Worm (Caenorhabditis elegans) whole organism, L2 larva: Measurements from ENCODE around the gene gln-6.

Experiments used
- R02D3.7 ChIP-seq: fragments of 150-350 bp; optimal IDR thresholded peaks from 2 replicates; lab custom pipeline; 2014; ENCODE audit warnings: missing biosample characterization, missing genetic modification characterization
- ZK546.5 ChIP-seq: sonication (generic microtip); optimal IDR thresholded peaks from 2 replicates; lab custom pipeline; 2017; ENCODE audit warnings: missing biosample characterization, missing genetic modification characterization
- alr-1 ChIP-seq: fragments of 150-350 bp; optimal IDR thresholded peaks from 2 replicates; lab custom pipeline; 2014; ENCODE audit warnings: missing biosample characterization, missing genetic modification characterization
- blmp-1 ChIP-seq: sonication (generic microtip); optimal IDR thresholded peaks from 2 replicates; lab custom pipeline; 2017; ENCODE audit warnings: missing genetic modification characterization, mild to moderate bottlenecking, missing compliant biosample characterization, antibody characterized with exemption, moderate library complexity; ENCODE audit not compliant: insufficient read depth
- ceh-16 ChIP-seq: fragments of 150-350 bp; optimal IDR thresholded peaks from 2 replicates; lab custom pipeline; 2014; ENCODE audit warnings: missing biosample characterization, missing genetic modification characterization
- elt-1 ChIP-seq: fragments of 150-350 bp; optimal IDR thresholded peaks from 2 replicates; lab custom pipeline; 2014; ENCODE audit warnings: missing biosample characterization, missing genetic modification characterization
- lin-13 ChIP-seq: fragments of 150-350 bp; optimal IDR thresholded peaks from 2 replicates; lab custom pipeline; 2014; ENCODE audit warnings: missing biosample characterization, missing genetic modification reagents, missing genetic modification characterization
- lin-39 ChIP-seq: fragments of 150-350 bp; optimal IDR thresholded peaks from 2 replicates; lab custom pipeline; 2014; ENCODE audit warnings: missing biosample characterization, missing genetic modification reagents, missing genetic modification characterization
- nhr-12 ChIP-seq: fragments of 150-350 bp; optimal IDR thresholded peaks from 2 replicates; lab custom pipeline; 2014; ENCODE audit warnings: missing biosample characterization, missing genetic modification characterization
- nhr-237 ChIP-seq: fragments of 150-350 bp; optimal IDR thresholded peaks from 2 replicates; lab custom pipeline; 2014; ENCODE audit warnings: missing biosample characterization, missing genetic modification characterization
- skn-1 ChIP-seq: sonication (generic microtip); optimal IDR thresholded peaks from 2 replicates; lab custom pipeline; 2017; ENCODE audit warnings: missing biosample characterization, missing genetic modification characterization
- snpc-4 ChIP-seq: fragments of 150-350 bp; optimal IDR thresholded peaks from 2 replicates; lab custom pipeline; 2014; ENCODE audit warnings: missing biosample characterization, missing genetic modification characterization
- unc-55 ChIP-seq: fragments of 150-350 bp; sonication (generic microtip); optimal IDR thresholded peaks from 3 replicates; lab custom pipeline; 2014; ENCODE audit warnings: missing biosample characterization, missing genetic modification reagents, missing genetic modification characterization
- ztf-11 ChIP-seq: sonication (generic microtip); optimal IDR thresholded peaks from 2 replicates; lab custom pipeline; 2017; ENCODE audit warnings: missing biosample characterization, missing genetic modification characterization

ce11 chrIV:9772096-9772720, 31.5 kb upstream of the gln-6 start, which contains the start of gene cav-1:
- TF ChIP-seq alr-1 (tag; lab: Kevin White, UChicago) (no peak), lin-39 (no peak), skn-1 (tag; lab: Kevin White, UChicago) (no peak), R02D3.7 (tag; lab: Kevin White, UChicago) (no peak), unc-55 (no peak), ceh-16 (tag; lab: Kevin White, UChicago) (no peak), lin-13 (GFP tag; lab: Kevin White, UChicago) (no peak), blmp-1 (tag; lab: Kevin White, UChicago) (no peak), nhr-237 (tag; lab: Kevin White, UChicago) (no peak), snpc-4 (tag; lab: Kevin White, UChicago) (no peak), ZK546.5 (no peak), elt-1 (no peak), ztf-11 (tag; lab: Kevin White, UChicago) (no peak), nhr-12 (no peak)
